Fruit fly (Drosophila melanogaster) whole organism, pupa: ENCODE measurements around the gene Tdg.

Experiments used
- CG10348 ChIP-seq: fragments of 200-800 bp; sonication (Bioruptor generic); IDR thresholded peaks from 2 replicates; pipeline ENCODE4 v1.3.6; 2022; ENCODE audit warnings: missing biosample characterization, missing genetic modification characterization
- CG13204 ChIP-seq: fragments of 200-800 bp; sonication (Bioruptor generic); optimal IDR thresholded peaks from 2 replicates; lab custom pipeline; 2018; ENCODE audit warnings: missing biosample characterization, mild to moderate bottlenecking, missing genetic modification characterization, moderate library complexity
- CG14655 ChIP-seq: fragments of 200-800 bp; sonication (Bioruptor generic); optimal IDR thresholded peaks from 3 replicates; lab custom pipeline; 2017; ENCODE audit warnings: mild to moderate bottlenecking, missing biosample characterization, missing genetic modification reagents, missing genetic modification characterization
- CG17806 ChIP-seq: fragments of 200-800 bp; sonication (Bioruptor generic); optimal IDR thresholded peaks from 2 replicates; lab custom pipeline; 2018; ENCODE audit warnings: missing biosample characterization, mild to moderate bottlenecking, missing genetic modification characterization, moderate library complexity
- CG4496 ChIP-seq: fragments of 200-800 bp; sonication (Bioruptor generic); IDR thresholded peaks from 3 replicates; pipeline ENCODE4 v1.3.6; 2022; ENCODE audit warnings: missing biosample characterization, missing genetic modification characterization
- CG8159 ChIP-seq: fragments of 200-800 bp; sonication (Bioruptor generic); optimal IDR thresholded peaks from 3 replicates; lab custom pipeline; 2018; ENCODE audit warnings: missing biosample characterization, mild to moderate bottlenecking, missing genetic modification characterization, moderate library complexity
- EcR ChIP-seq: fragments of 200-800 bp; sonication (Bioruptor generic); optimal IDR thresholded peaks from 3 replicates; lab custom pipeline; 2019; ENCODE audit warnings: missing biosample characterization, missing genetic modification characterization, mild to moderate bottlenecking, moderate library complexity, missing genetic modification reagents
- Ets98B ChIP-seq: fragments of 200-800 bp; sonication (Bioruptor generic); IDR thresholded peaks from 2 replicates; pipeline ENCODE4 v1.3.6; 2022; ENCODE audit warnings: missing biosample characterization, missing genetic modification characterization
- rn ChIP-seq: fragments of 200-800 bp; sonication (Bioruptor generic); IDR thresholded peaks from 2 replicates; pipeline ENCODE4 v1.3.6; 2022; ENCODE audit warnings: missing biosample characterization, missing genetic modification characterization

dm6 chr4:554758-555157, 2.9 kb downstream of the Tdg start:
- TF ChIP-seq Ets98B, result no peak
- no peak for TF ChIP-seq CG10348 (GFP tag; lab: Robert Waterston, UW)
- no peak for TF ChIP-seq rn (GFP tag; lab: Robert Waterston, UW)
- no peak for TF ChIP-seq CG4496 (GFP tag; lab: Robert Waterston, UW)
- TF ChIP-seq CG8159, result no peak
- TF ChIP-seq EcR (GFP tag; lab: Kevin White, UChicago), result no peak
- TF ChIP-seq CG17806 (tag; lab: Kevin White, UChicago), result no peak
- no peak for TF ChIP-seq CG13204
- no peak for TF ChIP-seq CG14655
